Worm (Caenorhabditis elegans): ENCODE measurements around the gene add-2.

The add-2 gene

ce11 chrV:12040823-12041606 lies 27.8 kb upstream of the add-2 start, which contains the start of the genes kup-1 and F10C2.4 (continued):
- TF ChIP-seq egl-13 (tag; optimal IDR thresholded peaks at IDR 0.05): no peak
- no peak for TF ChIP-seq tlp-1 (tag; optimal IDR thresholded peaks at IDR 0.05)
- TF ChIP-seq C16A3.4 (tag; optimal IDR thresholded peaks at IDR 0.05): peak; percentile 63
- no peak for TF ChIP-seq C34B4.2 (tag; optimal IDR thresholded peaks at IDR 0.05)
- TF ChIP-seq fkh-10 (GFP tag; optimal IDR thresholded peaks at IDR 0.05): no peak
- TF ChIP-seq jun-1 (tag; optimal IDR thresholded peaks at IDR 0.05): no peak
- peak; percentile 27 for TF ChIP-seq nhr-90 (tag; optimal IDR thresholded peaks at IDR 0.05; ENCODE audit: poor library complexity)
- TF ChIP-seq unc-86 (tag; optimal IDR thresholded peaks at IDR 0.05): peak; percentile 48
- no peak for TF ChIP-seq nhr-12 (tag; optimal IDR thresholded peaks at IDR 0.05)
- no peak for TF ChIP-seq unc-130 (tag; optimal IDR thresholded peaks at IDR 0.05)
- no peak for TF ChIP-seq fkh-4 (tag; optimal IDR thresholded peaks at IDR 0.05; ENCODE audit: borderline replicate concordance)
- peak; percentile 63 to 84 for TF ChIP-seq lsy-2 (tag; optimal IDR thresholded peaks at IDR 0.05)
- peak; percentile 89 to 95 for TF ChIP-seq efl-1 (optimal IDR thresholded peaks at IDR 0.05)
- peak; percentile 94 to 99 for TF ChIP-seq efl-1 (GFP tag; optimal IDR thresholded peaks at IDR 0.05 in 1 of 2)
- TF ChIP-seq snpc-4 (tag; optimal IDR thresholded peaks at IDR 0.05): peak; percentile 19
- TF ChIP-seq nhr-19 (GFP tag; conservative IDR thresholded peaks at IDR 0.05): peak; percentile 48
- peak; percentile 34 for TF ChIP-seq irx-1 (tag; optimal IDR thresholded peaks at IDR 0.05)
- peak; percentile 50 for TF ChIP-seq rnt-1 (tag; optimal IDR thresholded peaks at IDR 0.05)
- TF ChIP-seq lin-15B (tag; optimal IDR thresholded peaks at IDR 0.05): peak; percentile 74
- TF ChIP-seq snu-23 (GFP tag; optimal IDR thresholded peaks at IDR 0.05): peak; percentile 76
- no peak for TF ChIP-seq hpl-2 (GFP tag; optimal IDR thresholded peaks at IDR 0.05)
- no peak for TF ChIP-seq mdl-1 (tag; optimal IDR thresholded peaks at IDR 0.05)
- TF ChIP-seq nhr-20 (tag; optimal IDR thresholded peaks at IDR 0.05): peak; percentile 71
- peak; percentile 66 for TF ChIP-seq tbx-2 (tag; optimal IDR thresholded peaks at IDR 0.05)
- TF ChIP-seq ztf-11 (tag; optimal IDR thresholded peaks at IDR 0.05): no peak

- TF ChIP-seq mef-2 (tag; optimal IDR thresholded peaks at IDR 0.05) (no peak), ztf-4 (tag; optimal IDR thresholded peaks at IDR 0.05) (no peak), elt-3 (tag; optimal IDR thresholded peaks at IDR 0.05) (no peak), F16B12.6 (tag; optimal IDR thresholded peaks at IDR 0.05) (no peak), snu-23 (GFP tag; optimal IDR thresholded peaks at IDR 0.05) (no peak), hlh-4 (tag; optimal IDR thresholded peaks at IDR 0.05) (no peak), hlh-17 (GFP tag; optimal IDR thresholded peaks at IDR 0.05; ENCODE audit: borderline replicate concordance) (no peak), nhr-237 (tag; optimal IDR thresholded peaks at IDR 0.05) (no peak), nhr-11 (tag; optimal IDR thresholded peaks at IDR 0.05) (no peak), nhr-76 (tag; optimal IDR thresholded peaks at IDR 0.05) (no peak), C16A3.4 (tag; optimal IDR thresholded peaks at IDR 0.05) (no peak), aha-1 (tag; optimal IDR thresholded peaks at IDR 0.05) (no peak), blmp-1 (tag; optimal IDR thresholded peaks at IDR 0.05) (peak; percentile 28), alr-1 (tag; optimal IDR thresholded peaks at IDR 0.05; ENCODE audit: borderline replicate concordance) (no peak), lin-14 (GFP tag; optimal IDR thresholded peaks at IDR 0.05) (peak; percentile 29), efl-3 (GFP tag; optimal IDR thresholded peaks at IDR 0.05) (no peak), nhr-84 (tag; optimal IDR thresholded peaks at IDR 0.05) (no peak), nhr-85 (tag) (peak; percentile 34), egl-27 (tag; optimal IDR thresholded peaks at IDR 0.05) (no peak), ama-1 (optimal IDR thresholded peaks at IDR 0.05) (no peak), nhr-71 (tag; optimal IDR thresholded peaks at IDR 0.05) (no peak), lin-39 (tag; optimal IDR thresholded peaks at IDR 0.05) (no peak)
These were observed 26.5 kb upstream of the add-2 start for ce11 chrV:12039755-12040154.
